Fruit fly (Drosophila melanogaster): ENCODE measurements around the gene Nuak.

Nuak gene

DNA sequence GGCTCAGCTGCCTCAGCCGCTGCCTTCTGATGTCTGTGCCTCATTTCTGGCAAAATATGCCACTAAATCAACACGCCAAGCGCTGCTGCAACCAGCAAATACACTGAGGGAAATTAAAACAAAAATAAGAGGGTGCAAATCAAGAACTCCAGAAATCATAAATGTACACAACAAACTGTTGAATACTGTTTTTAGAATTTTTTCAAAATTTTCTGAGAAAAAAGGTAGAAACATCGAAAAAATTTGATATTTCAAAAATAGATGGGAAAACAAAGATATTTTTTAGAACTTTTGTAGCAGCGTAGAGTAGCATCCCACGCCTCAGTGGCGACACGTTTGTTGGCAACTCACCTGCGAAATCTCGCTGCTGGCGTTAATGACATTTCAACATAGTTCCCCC, 8.6 kb downstream of the Nuak start (continued):
- no peak for TF ChIP-seq ro (GFP tag; IDR thresholded peaks at IDR 0.05)
- no peak for TF ChIP-seq CG9437 (GFP tag; optimal IDR thresholded peaks at IDR 0.05)
- peak; percentile 53 for TF ChIP-seq Med (GFP tag)
- TF ChIP-seq D (optimal IDR thresholded peaks at IDR 0.05): no peak
- TF ChIP-seq D (GFP tag; optimal IDR thresholded peaks at IDR 0.05): no peak
- TF ChIP-seq crp (GFP tag; optimal IDR thresholded peaks at IDR 0.05): no peak
- no peak for TF ChIP-seq NC2α (GFP tag; optimal IDR thresholded peaks at IDR 0.05)
- no peak for TF ChIP-seq slou (GFP tag; optimal IDR thresholded peaks at IDR 0.05)
- no peak for TF ChIP-seq CG17328 (GFP tag; IDR thresholded peaks at IDR 0.05)
- no peak for TF ChIP-seq disco-r (GFP tag; optimal IDR thresholded peaks at IDR 0.05)
- TF ChIP-seq Meics (GFP tag; optimal IDR thresholded peaks at IDR 0.05): no peak
- no peak for TF ChIP-seq Lhr (GFP tag; optimal IDR thresholded peaks at IDR 0.05)
- no peak for TF ChIP-seq mirr (GFP tag; optimal IDR thresholded peaks at IDR 0.05)
- no peak for TF ChIP-seq tap (tag; optimal IDR thresholded peaks at IDR 0.05)
- TF ChIP-seq scrt (GFP tag; optimal IDR thresholded peaks at IDR 0.05): no peak
- TF ChIP-seq CG30431 (GFP tag; optimal IDR thresholded peaks at IDR 0.05): no peak
- TF ChIP-seq sug (tag; optimal IDR thresholded peaks at IDR 0.05): no peak
- TF ChIP-seq sob (GFP tag; IDR thresholded peaks at IDR 0.05): no peak
- no peak for TF ChIP-seq Aef1 (GFP tag; IDR thresholded peaks at IDR 0.05)
- TF ChIP-seq CG30403 (GFP tag; optimal IDR thresholded peaks at IDR 0.05): peak; percentile 31
- no peak; the same call in 2 of the 3 replicates for TF ChIP-seq tgo (GFP tag; IDR thresholded peaks at IDR 0.05)
- no peak for TF ChIP-seq CG16813 (GFP tag; IDR thresholded peaks at IDR 0.05; ENCODE audit: partially characterized antibody)
- no peak for TF ChIP-seq bigmax (GFP tag; optimal IDR thresholded peaks at IDR 0.05)
- no peak for TF ChIP-seq tll (GFP tag; optimal IDR thresholded peaks at IDR 0.05)
- TF ChIP-seq Hr51 (GFP tag; optimal IDR thresholded peaks at IDR 0.05): peak in 1 of 2 experiments; percentile 64
- no peak for TF ChIP-seq ERR (GFP tag; optimal IDR thresholded peaks at IDR 0.05)
- no peak for TF ChIP-seq CG8281 (tag; optimal IDR thresholded peaks at IDR 0.05)
- peak; percentile 52 for TF ChIP-seq dmrt99B (tag; optimal IDR thresholded peaks at IDR 0.05)
- TF ChIP-seq CG11085 (GFP tag; IDR thresholded peaks at IDR 0.05): no peak
- TF ChIP-seq wor (GFP tag; IDR thresholded peaks at IDR 0.05): no peak
- TF ChIP-seq CG7786 (GFP tag; optimal IDR thresholded peaks at IDR 0.05): no peak
- TF ChIP-seq CG8290 (GFP tag; optimal IDR thresholded peaks at IDR 0.05): no peak
- TF ChIP-seq CG8290 (tag; optimal IDR thresholded peaks at IDR 0.05): no peak
- TF ChIP-seq hth (optimal IDR thresholded peaks at IDR 0.05): no peak
- TF ChIP-seq Mes4 (GFP tag; optimal IDR thresholded peaks at IDR 0.05): no peak
- TF ChIP-seq p53 (GFP tag; optimal IDR thresholded peaks at IDR 0.05): no peak
- TF ChIP-seq tup (GFP tag; optimal IDR thresholded peaks at IDR 0.05): no peak
- TF ChIP-seq CG11504 (tag; optimal IDR thresholded peaks at IDR 0.05): peak; percentile 57
- TF ChIP-seq hbn (GFP tag; IDR thresholded peaks at IDR 0.05; ENCODE audit: partially characterized antibody): no peak
- TF ChIP-seq Oli (tag; optimal IDR thresholded peaks at IDR 0.05): peak; percentile 12
- TF ChIP-seq CG15269 (tag; optimal IDR thresholded peaks at IDR 0.05): peak; percentile 38
- peak; percentile 48 for TF ChIP-seq CG2678 (tag; optimal IDR thresholded peaks at IDR 0.05)
- TF ChIP-seq ara (GFP tag; IDR thresholded peaks at IDR 0.05): no peak
- TF ChIP-seq CG13424 (tag; optimal IDR thresholded peaks at IDR 0.05): peak; percentile 29
- TF ChIP-seq toy (GFP tag; IDR thresholded peaks at IDR 0.05): no peak
- no peak for TF ChIP-seq Bteb2 (GFP tag; optimal IDR thresholded peaks at IDR 0.05)
- TF ChIP-seq cwo (GFP tag; optimal IDR thresholded peaks at IDR 0.05): no peak
- no peak for TF ChIP-seq CG8478 (optimal IDR thresholded peaks at IDR 0.05)
- no peak for TF ChIP-seq BEAF-32 (GFP tag; optimal IDR thresholded peaks at IDR 0.05)
- peak; percentile 32 for TF ChIP-seq unpg (GFP tag; optimal IDR thresholded peaks at IDR 0.05)
- TF ChIP-seq ttk (GFP tag; IDR thresholded peaks at IDR 0.05): 0 out of 2 replicates have a peak, but pooled peaks have one; percentile 31
- no peak for TF ChIP-seq vfl (GFP tag; optimal IDR thresholded peaks at IDR 0.05)

Data from whole organism, embryonic.